Worm (Caenorhabditis elegans) whole organism, L4 larva: ENCODE measurements around the gene C45G9.10.

Experiments
- D1046.2 ChIP-seq: fragments of 200-800 bp; sonication (Bioruptor generic); IDR thresholded peaks from 2 replicates; pipeline ENCODE4 v1.3.6; 2022; ENCODE audit warnings: missing genetic modification characterization, missing compliant biosample characterization
- F26F4.8 ChIP-seq: fragments of 200-800 bp; sonication (Bioruptor generic); conservative IDR thresholded peaks from 2 replicates; pipeline ENCODE4 v1.3.6; 2022; ENCODE audit warnings: missing genetic modification characterization, missing compliant biosample characterization
- F49E8.2 ChIP-seq: sonication (generic microtip); optimal IDR thresholded peaks from 2 replicates; lab custom pipeline; 2016; ENCODE audit warnings: missing compliant biosample characterization, mild to moderate bottlenecking, missing genetic modification characterization, borderline replicate concordance
- R02D3.7 ChIP-seq: fragments of 150-350 bp; sonication (generic microtip); optimal IDR thresholded peaks from 3 replicates; lab custom pipeline; 2014; ENCODE audit warnings: missing biosample characterization, missing genetic modification characterization
- T20F7.1 ChIP-seq: fragments of 200-800 bp; sonication (Bioruptor generic); optimal IDR thresholded peaks from 2 replicates; lab custom pipeline; 2018; ENCODE audit warnings: mild to moderate bottlenecking, missing genetic modification characterization, missing compliant biosample characterization
- ama-1 ChIP-seq: fragments of 150-350 bp; optimal IDR thresholded peaks from 2 replicates; lab custom pipeline; 2014; ENCODE audit warnings: inconsistent platforms, mixed read lengths
- arid-1 ChIP-seq: fragments of 200-800 bp; sonication (Bioruptor generic); conservative IDR thresholded peaks from 2 replicates; pipeline ENCODE4 v1.3.6; 2022; ENCODE audit warnings: missing genetic modification reagents, missing genetic modification characterization, missing compliant biosample characterization
- ceh-32 ChIP-seq: sonication (generic microtip); optimal IDR thresholded peaks from 2 replicates; lab custom pipeline; 2016; ENCODE audit warnings: mild to moderate bottlenecking, missing genetic modification characterization, missing compliant biosample characterization; ENCODE audit not compliant: poor library complexity
- ceh-62 ChIP-seq: sonication (generic microtip); optimal IDR thresholded peaks from 2 replicates; lab custom pipeline; 2017; ENCODE audit warnings: missing biosample characterization, missing genetic modification characterization
- ces-1 ChIP-seq: fragments of 150-350 bp; sonication (generic microtip); optimal IDR thresholded peaks from 4 replicates; lab custom pipeline; 2014; ENCODE audit warnings: missing biosample characterization, missing genetic modification reagents, missing genetic modification characterization
- ctbp-1 ChIP-seq: fragments of 200-800 bp; sonication (Bioruptor generic); IDR thresholded peaks from 2 replicates; pipeline ENCODE4 v1.3.6; 2022; ENCODE audit warnings: missing genetic modification reagents, missing genetic modification characterization, missing compliant biosample characterization
- daf-16 ChIP-seq, 3 experiments: sonication (generic microtip); optimal IDR thresholded peaks; 2 replicates each; lab custom pipeline; 2016 to 2017; ENCODE audit warnings: missing genetic modification characterization in 3 of 3, missing genetic modification reagents in 3 of 3, mild to moderate bottlenecking in 2 of 3, missing compliant biosample characterization in 2 of 3, missing biosample characterization in 1 of 3, moderate library complexity in 1 of 3
- dmd-6 ChIP-seq: fragments of 200-800 bp; sonication (Bioruptor generic); IDR thresholded peaks from 2 replicates; pipeline ENCODE4 v1.3.6; 2022; ENCODE audit warnings: missing genetic modification reagents, missing genetic modification characterization, missing compliant biosample characterization
- dmd-8 ChIP-seq: fragments of 200-800 bp; sonication (Bioruptor generic); IDR thresholded peaks from 2 replicates; pipeline ENCODE4 v1.3.6; 2022; ENCODE audit warnings: missing genetic modification characterization, missing compliant biosample characterization
- duxl-1 ChIP-seq: sonication (generic microtip); optimal IDR thresholded peaks from 2 replicates; lab custom pipeline; 2016; ENCODE audit warnings: mild to moderate bottlenecking, missing genetic modification characterization, moderate library complexity, missing compliant biosample characterization; ENCODE audit not compliant: poor library complexity
- egl-27 ChIP-seq: sonication (generic microtip); optimal IDR thresholded peaks from 3 replicates; lab custom pipeline; 2017; ENCODE audit warnings: missing biosample characterization, missing genetic modification reagents, missing genetic modification characterization
- hif-1 ChIP-seq, 2 experiments: sonication (generic microtip); optimal IDR thresholded peaks; 2 replicates each; lab custom pipeline; 2016 to 2017; ENCODE audit warnings: missing compliant biosample characterization in 2 of 2, missing genetic modification characterization in 2 of 2, missing genetic modification reagents in 2 of 2, missing genotype in 2 of 2, mild to moderate bottlenecking in 1 of 2
- hlh-11 ChIP-seq: fragments of 200-800 bp; sonication (Bioruptor generic); optimal IDR thresholded peaks from 2 replicates; lab custom pipeline; 2018; ENCODE audit warnings: mild to moderate bottlenecking, missing genetic modification characterization, missing compliant biosample characterization
- hlh-30 ChIP-seq: sonication (generic microtip); optimal IDR thresholded peaks from 2 replicates; lab custom pipeline; 2017; ENCODE audit warnings: antibody characterized with exemption, mild to moderate bottlenecking, missing genetic modification characterization, missing compliant biosample characterization; ENCODE audit not compliant: insufficient read depth
- hmg-1.1 ChIP-seq: fragments of 200-800 bp; sonication (Bioruptor generic); IDR thresholded peaks from 2 replicates; pipeline ENCODE4 v1.3.6; 2022; ENCODE audit warnings: missing genetic modification reagents, missing genetic modification characterization, missing compliant biosample characterization
- lin-15B ChIP-seq: fragments of 150-350 bp; sonication (generic microtip); optimal IDR thresholded peaks from 3 replicates; lab custom pipeline; 2014; ENCODE audit warnings: missing biosample characterization, missing genetic modification characterization
- lin-38 ChIP-seq: fragments of 200-800 bp; sonication (Bioruptor generic); IDR thresholded peaks from 2 replicates; pipeline ENCODE4 v1.3.6; 2022; ENCODE audit warnings: missing genetic modification reagents, missing genetic modification characterization, missing compliant biosample characterization
- madf-5 ChIP-seq, 2 experiments: fragments of 200-800 bp; sonication (Bioruptor generic); IDR thresholded peaks; 2 replicates each; pipeline ENCODE4 v1.3.6; 2022; ENCODE audit warnings: missing compliant biosample characterization in 2 of 2, missing genetic modification characterization in 2 of 2
- mes-2 ChIP-seq: sonication (generic microtip); optimal IDR thresholded peaks from 2 replicates; lab custom pipeline; 2016; ENCODE audit warnings: missing genotype, mild to moderate bottlenecking, missing genetic modification characterization, missing compliant biosample characterization; ENCODE audit not compliant: poor library complexity, severe bottlenecking
- mxl-3 ChIP-seq: fragments of 200-800 bp; sonication (Bioruptor generic); optimal IDR thresholded peaks from 2 replicates; lab custom pipeline; 2018; ENCODE audit warnings: mild to moderate bottlenecking, missing genetic modification characterization, missing compliant biosample characterization
- nhr-11 ChIP-seq: fragments of 150-350 bp; optimal IDR thresholded peaks from 2 replicates; lab custom pipeline; 2014; ENCODE audit warnings: missing biosample characterization, missing genetic modification characterization
- nhr-237 ChIP-seq: sonication (generic microtip); optimal IDR thresholded peaks from 2 replicates; lab custom pipeline; 2017; ENCODE audit warnings: missing biosample characterization, missing genetic modification characterization
- nhr-25 ChIP-seq: sonication (generic microtip); optimal IDR thresholded peaks from 2 replicates; lab custom pipeline; 2017; ENCODE audit warnings: missing genetic modification characterization, mild to moderate bottlenecking, missing compliant biosample characterization, antibody characterized with exemption, moderate library complexity, borderline replicate concordance; ENCODE audit not compliant: insufficient read depth
- nhr-28 ChIP-seq: fragments of 150-350 bp; optimal IDR thresholded peaks from 2 replicates; lab custom pipeline; 2014; ENCODE audit warnings: missing biosample characterization, missing genetic modification characterization
- nhr-41 ChIP-seq: fragments of 200-800 bp; sonication (Bioruptor generic); IDR thresholded peaks from 2 replicates; pipeline ENCODE4 v1.3.6; 2022; ENCODE audit warnings: missing genetic modification reagents, missing genetic modification characterization, missing compliant biosample characterization
- nhr-42 ChIP-seq: fragments of 200-800 bp; sonication (Bioruptor generic); IDR thresholded peaks from 2 replicates; pipeline ENCODE4 v1.3.6; 2022; ENCODE audit warnings: missing genetic modification characterization, missing compliant biosample characterization
- nhr-6 ChIP-seq: fragments of 150-350 bp; optimal IDR thresholded peaks from 2 replicates; lab custom pipeline; 2014; ENCODE audit warnings: missing biosample characterization, missing genetic modification characterization
- pha-4 ChIP-seq, 2 experiments: fragments of 150-350 bp in 1 of 2; fragments of 200-800 bp in 1 of 2; sonication (Bioruptor generic) in 1 of 2; IDR thresholded peaks in 1 of 2; optimal IDR thresholded peaks in 1 of 2; 2 replicates each; pipeline versions ENCODE4 v1.3.6 to Lab custom; 2014 to 2022; ENCODE audit warnings: missing genetic modification characterization in 2 of 2, missing genetic modification reagents in 2 of 2, missing biosample characterization in 1 of 2, missing compliant biosample characterization in 1 of 2
- rbr-2 ChIP-seq: sonication (generic microtip); optimal IDR thresholded peaks from 2 replicates; lab custom pipeline; 2016; ENCODE audit warnings: missing genotype, missing genetic modification characterization, missing compliant biosample characterization
- snpc-4 ChIP-seq: fragments of 150-350 bp; optimal IDR thresholded peaks from 2 replicates; lab custom pipeline; 2014; ENCODE audit warnings: missing biosample characterization, missing genetic modification characterization
- spr-1 ChIP-seq: sonication (generic microtip); optimal IDR thresholded peaks from 2 replicates; lab custom pipeline; 2016; ENCODE audit warnings: mild to moderate bottlenecking, missing genetic modification characterization, missing compliant biosample characterization
- spr-3 ChIP-seq: fragments of 200-800 bp; sonication (Bioruptor generic); optimal IDR thresholded peaks from 2 replicates; lab custom pipeline; 2018; ENCODE audit warnings: mild to moderate bottlenecking, missing genetic modification characterization, missing compliant biosample characterization
- unc-130 ChIP-seq: sonication (generic microtip); optimal IDR thresholded peaks from 2 replicates; lab custom pipeline; 2016; ENCODE audit warnings: missing genetic modification reagents, missing genetic modification characterization, missing compliant biosample characterization
- zfp-2 ChIP-seq: sonication (generic microtip); optimal IDR thresholded peaks from 2 replicates; lab custom pipeline; 2016; ENCODE audit warnings: mild to moderate bottlenecking, missing genetic modification characterization, missing compliant biosample characterization
- zip-11 ChIP-seq: fragments of 200-800 bp; sonication (Bioruptor generic); IDR thresholded peaks from 2 replicates; pipeline ENCODE4 v1.3.6; 2022; ENCODE audit warnings: missing genetic modification characterization, missing compliant biosample characterization

Gene C45G9.10

DNA sequence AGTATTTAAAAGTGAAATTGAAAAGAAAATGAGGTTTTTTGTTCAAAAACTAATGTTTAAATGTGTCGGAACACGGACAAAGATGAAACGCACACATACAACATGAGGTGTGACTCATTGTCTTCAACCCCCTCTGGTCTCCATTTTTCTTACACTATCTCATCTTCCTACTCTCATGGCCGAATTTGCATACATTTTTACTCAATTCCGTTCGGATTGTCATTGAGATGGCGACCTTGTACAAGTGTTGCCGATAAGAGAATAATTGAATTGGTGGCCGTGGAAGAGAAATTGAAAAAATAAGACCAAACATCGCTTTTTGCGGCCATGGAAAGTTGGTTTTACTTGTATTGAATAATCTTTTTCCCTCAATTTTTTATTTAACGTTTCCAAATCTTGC is 14.5 kb downstream of the C45G9.10 start, which contains the start of gene txbp-3 (continued):
- TF ChIP-seq pha-4 (GFP tag; IDR thresholded peaks at IDR 0.05; lab: Robert Waterston, UW) (no peak), pha-4 (tag; optimal IDR thresholded peaks at IDR 0.05; lab: Kevin White, UChicago) (peak; percentile 76), hlh-30 (tag; lab: Kevin White, UChicago) (peak; percentile 58), rbr-2 (tag; lab: Kevin White, UChicago) (peak; percentile 1), hif-1 (tag; optimal IDR thresholded peaks at IDR 0.05; lab: Kevin White, UChicago) (peak in 1 of 2 experiments; percentile 33), T20F7.1 (GFP tag; lab: Kevin White, UChicago) (peak; percentile 25), ces-1 (GFP tag; lab: Kevin White, UChicago) (peak; percentile 12), daf-16 (GFP tag; optimal IDR thresholded peaks at IDR 0.05; lab: Kevin White, UChicago) (no peak), daf-16 (tag; optimal IDR thresholded peaks at IDR 0.05; lab: Kevin White, UChicago) (peak; percentile 24), dmd-6 (GFP tag; lab: Robert Waterston, UW) (peak; percentile 57; the same call in 1 of the 2 replicates), nhr-6 (tag; lab: Kevin White, UChicago) (peak; percentile 50), mes-2 (tag; lab: Kevin White, UChicago) (peak; percentile 83)

DNA sequence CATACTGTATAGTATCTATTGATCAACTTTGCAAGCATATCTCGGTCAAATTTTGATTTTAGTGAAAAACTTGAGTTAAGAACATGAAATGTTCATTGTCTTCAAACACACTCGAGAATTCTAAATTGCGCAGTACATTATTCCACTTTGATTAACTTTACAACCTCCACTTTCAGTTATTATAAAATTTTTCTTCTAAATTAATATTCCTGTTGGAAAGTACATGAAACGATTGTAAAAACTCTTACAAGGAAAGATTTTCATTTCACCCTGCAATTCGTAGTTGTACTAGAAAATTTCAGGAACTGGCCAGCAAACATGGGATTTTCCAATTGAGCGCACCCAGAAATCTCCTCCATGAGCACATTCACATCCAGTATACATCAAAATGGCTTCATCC is 17.0 kb downstream of the C45G9.10 start, which contains the start of gene C45G9.14:
Gene C45G9.14 (plus strand): TSS at position 301 of the 400 bp plus-strand sequence.
- TF ChIP-seq snpc-4 (tag; lab: Kevin White, UChicago), result no peak
- TF ChIP-seq lin-15B (tag; lab: Kevin White, UChicago), result no peak
- TF ChIP-seq pha-4 (GFP tag; IDR thresholded peaks at IDR 0.05; lab: Robert Waterston, UW), result no peak
- no peak for TF ChIP-seq pha-4 (tag; optimal IDR thresholded peaks at IDR 0.05; lab: Kevin White, UChicago)
- TF ChIP-seq lin-38 (GFP tag; lab: Robert Waterston, UW), result no peak
- TF ChIP-seq nhr-25 (tag; lab: Kevin White, UChicago), result no peak
- no peak for TF ChIP-seq nhr-237 (tag; lab: Kevin White, UChicago)
- TF ChIP-seq zfp-2 (tag; lab: Kevin White, UChicago), result no peak

DNA sequence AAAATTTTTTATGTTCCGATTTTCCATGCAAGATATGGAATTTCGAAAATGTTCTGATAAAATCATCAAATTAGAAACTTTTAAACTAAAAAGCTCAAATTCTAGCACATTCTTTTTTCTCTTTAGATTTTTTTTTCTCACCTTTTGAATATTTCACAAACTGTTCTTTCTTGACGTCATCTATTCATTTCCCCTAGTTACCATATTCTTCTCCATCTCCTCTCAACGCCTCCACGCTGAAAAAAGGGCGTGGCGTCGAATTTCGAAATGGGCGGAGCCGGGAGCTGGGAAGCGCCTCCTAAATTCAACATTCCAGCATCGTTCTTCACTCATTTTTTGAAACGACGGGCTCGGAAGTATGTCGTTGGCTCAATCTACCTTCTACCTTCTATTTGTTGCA is 19.6 kb downstream of the C45G9.10 start, which contains the start of gene nlp-43:
Gene nlp-43 (plus strand): TSS at position 301 of the 400 bp plus-strand sequence.
- TF ChIP-seq unc-130, result no peak
- no peak for TF ChIP-seq F26F4.8
- no peak for TF ChIP-seq T20F7.1 (GFP tag; lab: Kevin White, UChicago)
- no peak for TF ChIP-seq egl-27 (tag; lab: Kevin White, UChicago)

DNA sequence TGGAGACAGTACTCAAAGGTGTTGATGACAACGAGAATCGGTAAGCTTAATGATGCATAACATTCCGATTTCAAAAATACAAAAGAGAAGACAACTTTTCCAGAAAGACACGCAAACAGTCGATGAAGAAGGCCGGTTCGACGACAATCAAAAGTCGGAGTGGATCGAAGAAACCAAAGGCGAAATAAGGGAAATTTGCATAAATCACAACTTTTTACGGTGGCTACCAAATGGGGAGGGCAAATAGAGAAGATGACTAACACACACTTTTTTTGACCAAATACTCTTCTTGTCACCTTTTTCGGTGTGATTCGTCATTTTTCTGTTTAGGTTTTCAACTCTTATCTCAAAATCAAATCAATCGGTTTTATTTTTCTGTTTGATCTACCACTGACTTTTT is 25.5 kb downstream of the C45G9.10 start, which contains the start of gene C45G9.6:
Gene C45G9.6 (plus strand): TSS at position 301 of the 400 bp plus-strand sequence.
- no peak for TF ChIP-seq ctbp-1
- TF ChIP-seq ceh-62 (tag; lab: Kevin White, UChicago), result no peak
- TF ChIP-seq ama-1, result no peak
- TF ChIP-seq zip-11 (GFP tag; lab: Robert Waterston, UW), result no peak
- no peak for TF ChIP-seq arid-1 (GFP tag; lab: Robert Waterston, UW)
- TF ChIP-seq R02D3.7, result no peak
- TF ChIP-seq ceh-32 (tag; lab: Kevin White, UChicago), result no peak

DNA sequence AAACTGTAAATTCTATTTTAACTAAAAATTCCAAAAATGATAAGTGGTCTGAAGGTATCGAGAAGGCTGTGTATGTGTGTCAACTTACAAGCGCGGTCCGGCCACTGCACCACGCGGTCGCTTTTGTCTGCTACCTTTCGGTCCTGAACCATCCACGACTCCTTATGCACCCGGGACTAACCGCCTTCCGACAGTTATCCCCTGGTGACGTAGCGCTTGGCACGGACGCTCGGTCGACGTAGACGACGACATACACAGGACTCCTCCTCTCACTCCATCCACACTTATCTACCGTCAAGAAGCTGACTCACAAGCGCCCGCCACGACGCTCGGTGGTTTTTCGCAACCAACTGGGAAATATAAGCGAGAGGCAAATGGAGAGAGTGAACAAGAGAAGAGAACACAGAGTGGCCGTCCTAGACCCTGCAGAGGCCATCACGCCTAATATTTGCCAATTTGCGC is 30.3 kb downstream of the C45G9.10 start:
- TF ChIP-seq F49E8.2 (tag; lab: Kevin White, UChicago), result peak; percentile 23
- peak; percentile 50 for TF ChIP-seq nhr-11 (tag; lab: Kevin White, UChicago)
- peak; percentile 81 for TF ChIP-seq spr-1 (tag; lab: Kevin White, UChicago)
- TF ChIP-seq nhr-42 (GFP tag; lab: Robert Waterston, UW), result peak; percentile 50; the same call in 1 of the 2 replicates
- TF ChIP-seq D1046.2 (GFP tag; lab: Robert Waterston, UW), result 0 out of 2 replicates have a peak, but pooled peaks have one; percentile 52
- peak; percentile 47 for TF ChIP-seq duxl-1 (tag; lab: Kevin White, UChicago)
- peak; percentile 61 to 78; a peak in 2 of 4 replicates for TF ChIP-seq madf-5 (GFP tag; IDR thresholded peaks at IDR 0.05; lab: Robert Waterston, UW)
- peak; percentile 31 for TF ChIP-seq nhr-28 (tag; lab: Kevin White, UChicago)
- peak; percentile 97 for TF ChIP-seq hmg-1.1 (GFP tag; lab: Robert Waterston, UW)
- peak; percentile 19; the same call in 1 of the 2 replicates for TF ChIP-seq nhr-41
- peak; percentile 76 for TF ChIP-seq mes-2 (tag; lab: Kevin White, UChicago)
- TF ChIP-seq mxl-3, result peak; percentile 91
- peak; percentile 68 for TF ChIP-seq spr-3 (GFP tag; lab: Kevin White, UChicago)
- peak; percentile 65; the same call in 1 of the 2 replicates for TF ChIP-seq dmd-8 (GFP tag; lab: Robert Waterston, UW)
- TF ChIP-seq hlh-11, result peak; percentile 76
- peak; percentile 47 for TF ChIP-seq ceh-32 (tag; lab: Kevin White, UChicago)
